Worm (Caenorhabditis elegans): ENCODE results near the gene C18D11.9.

C18D11.9 gene

DNA sequence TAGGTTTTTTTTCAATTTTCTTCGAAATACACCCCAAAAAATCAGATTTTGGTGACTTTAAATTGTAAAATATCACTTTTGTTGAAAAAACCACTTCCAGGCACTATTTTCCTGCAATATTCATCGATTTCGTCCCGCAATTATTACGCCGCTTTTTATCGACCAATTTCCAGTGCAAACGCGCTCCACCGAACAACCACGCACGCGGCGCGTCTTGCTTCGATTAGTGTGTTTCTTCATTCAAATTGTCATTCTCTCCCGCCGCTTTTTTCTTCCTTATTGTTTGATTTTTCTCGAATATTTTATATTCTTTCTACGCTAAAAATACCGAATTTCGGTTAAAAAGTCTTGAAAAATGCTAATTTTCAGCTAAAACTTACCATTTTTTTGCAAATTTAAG, 16.7 kb downstream of the C18D11.9 start (continued):
- no peak for TF ChIP-seq T20F7.1 (GFP tag; optimal IDR thresholded peaks at IDR 0.05)
- no peak for TF ChIP-seq tra-1 (GFP tag; IDR thresholded peaks at IDR 0.05)
- TF ChIP-seq ZK546.5 (tag; optimal IDR thresholded peaks at IDR 0.05) = no peak
- no peak for TF ChIP-seq R02D3.7 (tag; optimal IDR thresholded peaks at IDR 0.05)
- no peak for TF ChIP-seq daf-16 (GFP tag; optimal IDR thresholded peaks at IDR 0.05)
- TF ChIP-seq daf-16 (tag; optimal IDR thresholded peaks at IDR 0.05) = peak; percentile 17
- peak; percentile 36 for TF ChIP-seq nhr-77 (tag; optimal IDR thresholded peaks at IDR 0.05)
- no peak for TF ChIP-seq F44E2.7 (GFP tag; IDR thresholded peaks at IDR 0.05)
- no peak for TF ChIP-seq cey-2 (tag; optimal IDR thresholded peaks at IDR 0.05; ENCODE audit: borderline replicate concordance, insufficient read depth)
- no peak for TF ChIP-seq ctbp-1 (GFP tag; IDR thresholded peaks at IDR 0.05)
- no peak for TF ChIP-seq unc-62 (GFP tag; optimal IDR thresholded peaks at IDR 0.05 in 1 of 2)
- no peak for TF ChIP-seq unc-62 (tag; optimal IDR thresholded peaks at IDR 0.05)
- no peak for TF ChIP-seq ceh-28 (tag; optimal IDR thresholded peaks at IDR 0.05)
- peak; percentile 56 for TF ChIP-seq nhr-28 (tag; optimal IDR thresholded peaks at IDR 0.05)
- TF ChIP-seq mes-2 (tag; optimal IDR thresholded peaks at IDR 0.05; ENCODE audit: poor library complexity, severe bottlenecking) = peak; percentile 86
- TF ChIP-seq daf-19 (GFP tag; conservative IDR thresholded peaks at IDR 0.05) = no peak
- no peak for TF ChIP-seq jun-1 (tag; optimal IDR thresholded peaks at IDR 0.05)
- no peak for TF ChIP-seq dmd-8 (GFP tag; IDR thresholded peaks at IDR 0.05)
- TF ChIP-seq lin-38 (GFP tag; IDR thresholded peaks at IDR 0.05) = peak; percentile 94
- no peak for TF ChIP-seq ztf-7 (tag; optimal IDR thresholded peaks at IDR 0.05)
- no peak for TF ChIP-seq madf-9 (GFP tag; conservative IDR thresholded peaks at IDR 0.05)
- no peak for TF ChIP-seq daf-12 (tag; optimal IDR thresholded peaks at IDR 0.05)
- no peak for TF ChIP-seq zip-2 (tag; optimal IDR thresholded peaks at IDR 0.05)
- TF ChIP-seq ceh-20 (GFP tag; IDR thresholded peaks at IDR 0.05) = no peak
- TF ChIP-seq ceh-62 (tag; optimal IDR thresholded peaks at IDR 0.05) = no peak
- TF ChIP-seq hif-1 (tag; optimal IDR thresholded peaks at IDR 0.05) = peak in 1 of 2 experiments; percentile 46
- TF ChIP-seq ceh-82 (tag; optimal IDR thresholded peaks at IDR 0.05) = no peak
- no peak for TF ChIP-seq lin-29 (GFP tag; IDR thresholded peaks at IDR 0.05)
- no peak for TF ChIP-seq nhr-41 (GFP tag; IDR thresholded peaks at IDR 0.05)
- TF ChIP-seq zip-11 (GFP tag; IDR thresholded peaks at IDR 0.05) = no peak
- no peak for TF ChIP-seq ces-1 (GFP tag; optimal IDR thresholded peaks at IDR 0.05)
- TF ChIP-seq mxl-3 (GFP tag; optimal IDR thresholded peaks at IDR 0.05) = peak; percentile 91
- TF ChIP-seq sdz-12 (GFP tag; optimal IDR thresholded peaks at IDR 0.05) = no peak
- TF ChIP-seq lsy-2 (tag; optimal IDR thresholded peaks at IDR 0.05) = peak in 1 of 2 experiments; percentile 87
- TF ChIP-seq dmd-9 (GFP tag; IDR thresholded peaks at IDR 0.05) = no peak
- no peak for TF ChIP-seq pha-4 (GFP tag; IDR thresholded peaks at IDR 0.05)
- TF ChIP-seq pha-4 (tag; optimal IDR thresholded peaks at IDR 0.05) = no peak
- peak; percentile 93 for TF ChIP-seq aha-1 (tag)
- TF ChIP-seq dpl-1 (GFP tag; optimal IDR thresholded peaks at IDR 0.05) = peak; percentile 64
- TF ChIP-seq nhr-102 (tag; optimal IDR thresholded peaks at IDR 0.05) = no peak
- no peak for TF ChIP-seq daf-8 (GFP tag; IDR thresholded peaks at IDR 0.05)
- no peak for TF ChIP-seq nhr-42 (GFP tag; IDR thresholded peaks at IDR 0.05)
- TF ChIP-seq gei-8 (GFP tag; optimal IDR thresholded peaks at IDR 0.05) = no peak
- no peak for TF ChIP-seq snpc-1.2 (GFP tag; IDR thresholded peaks at IDR 0.05)
- peak; percentile 64 for TF ChIP-seq mep-1 (tag; optimal IDR thresholded peaks at IDR 0.05)
- no peak for TF ChIP-seq unc-130 (GFP tag; optimal IDR thresholded peaks at IDR 0.05)
- no peak for TF ChIP-seq Y5F2A.4 (GFP tag; optimal IDR thresholded peaks at IDR 0.05)
- TF ChIP-seq zfp-3 (GFP tag; conservative IDR thresholded peaks at IDR 0.05) = no peak
- TF ChIP-seq nhr-111 (GFP tag; optimal IDR thresholded peaks at IDR 0.05) = no peak
- no peak for TF ChIP-seq F49E8.2 (tag; optimal IDR thresholded peaks at IDR 0.05; ENCODE audit: borderline replicate concordance)
- peak; percentile 20 for TF ChIP-seq dve-1 (tag; optimal IDR thresholded peaks at IDR 0.05; ENCODE audit: insufficient read depth)
- TF ChIP-seq egl-43 (GFP tag; IDR thresholded peaks at IDR 0.05) = no peak
- TF ChIP-seq lin-39 (tag; optimal IDR thresholded peaks at IDR 0.05) = no peak

All from whole organism, L4 larva.